Worm (Caenorhabditis elegans) whole organism, late embryonic: Measurements from ENCODE around the gene C02F4.4.

Experiments used
- C08G9.2 ChIP-seq: sonication (generic microtip); optimal IDR thresholded peaks from 2 replicates; lab custom pipeline; 2016; ENCODE audit warnings: mild to moderate bottlenecking, missing genetic modification characterization, moderate library complexity, missing compliant biosample characterization
- C38D4.7 ChIP-seq: fragments of 200-800 bp; sonication (Bioruptor generic); optimal IDR thresholded peaks from 2 replicates; lab custom pipeline; 2018; ENCODE audit warnings: mild to moderate bottlenecking, missing genetic modification characterization, moderate library complexity, missing compliant biosample characterization
- ceh-18 ChIP-seq: sonication (generic microtip); optimal IDR thresholded peaks from 2 replicates; lab custom pipeline; 2016; ENCODE audit warnings: missing genetic modification characterization, missing compliant biosample characterization
- ceh-2 ChIP-seq: sonication (generic microtip); optimal IDR thresholded peaks from 2 replicates; lab custom pipeline; 2016; ENCODE audit warnings: missing genotype, missing genetic modification characterization, missing compliant biosample characterization
- lin-11 ChIP-seq: fragments of 200-800 bp; sonication (Bioruptor generic); optimal IDR thresholded peaks from 2 replicates; lab custom pipeline; 2018; ENCODE audit warnings: mild to moderate bottlenecking, missing genetic modification characterization, missing compliant biosample characterization
- nfya-1 ChIP-seq: sonication (generic microtip); optimal IDR thresholded peaks from 2 replicates; lab custom pipeline; 2017; ENCODE audit warnings: missing genetic modification characterization, mild to moderate bottlenecking, missing compliant biosample characterization, antibody characterized with exemption, moderate library complexity
- pha-4 ChIP-seq: fragments of 150-350 bp; optimal IDR thresholded peaks from 2 replicates; lab custom pipeline; 2018; ENCODE audit warnings: missing biosample characterization, missing genetic modification reagents, missing genetic modification characterization

- TF ChIP-seq nfya-1 (tag; lab: Kevin White, UChicago) (no peak), ceh-2 (no peak), lin-11 (no peak), pha-4 (tag; lab: Kevin White, UChicago) (no peak), ceh-18 (tag; lab: Kevin White, UChicago) (no peak), C08G9.2 (tag; lab: Kevin White, UChicago) (no peak), C38D4.7 (no peak)
These were observed 27.3 kb upstream of the C02F4.4 start for ce11 chrIV:10542283-10542682.
